Fruit fly (Drosophila melanogaster) whole organism, prepupa: ENCODE data around the gene CG10508.

Experiments
- CG15336 ChIP-seq: fragments of 200-800 bp; sonication (Bioruptor generic); IDR thresholded peaks from 2 replicates; pipeline ENCODE4 v1.3.6; 2022; ENCODE audit warnings: missing biosample characterization, missing genetic modification characterization
- CG3919 ChIP-seq: fragments of 200-800 bp; sonication (Bioruptor generic); optimal IDR thresholded peaks from 3 replicates; lab custom pipeline; 2016; ENCODE audit warnings: missing biosample characterization, missing genetic modification characterization
- CG8119 ChIP-seq: fragments of 200-800 bp; sonication (Bioruptor generic); IDR thresholded peaks from 3 replicates; pipeline ENCODE4 v1.3.6; 2022; ENCODE audit warnings: missing biosample characterization, missing genetic modification characterization
- Eip75B ChIP-seq: fragments of 200-800 bp; sonication (Bioruptor generic); optimal IDR thresholded peaks from 3 replicates; lab custom pipeline; 2016; ENCODE audit warnings: missing biosample characterization, missing genetic modification characterization
- Eip78C ChIP-seq: fragments of 200-800 bp; sonication (Bioruptor generic); peaks from one replicate; lab custom pipeline; 2016; ENCODE audit warnings: missing biosample characterization, missing genetic modification characterization
- Hr39 ChIP-seq: fragments of 200-800 bp; sonication (Bioruptor generic); optimal IDR thresholded peaks from 2 replicates; lab custom pipeline; 2016; ENCODE audit warnings: missing biosample characterization, missing genetic modification characterization
- eg ChIP-seq: fragments of 200-800 bp; sonication (Bioruptor generic); IDR thresholded peaks from 3 replicates; pipeline ENCODE4 v1.3.6; 2022; ENCODE audit warnings: missing biosample characterization, missing genetic modification characterization
- fkh ChIP-seq: fragments of 200-800 bp; sonication (Bioruptor generic); optimal IDR thresholded peaks from 3 replicates; lab custom pipeline; 2017; ENCODE audit warnings: missing biosample characterization, mild to moderate bottlenecking, missing genetic modification characterization, moderate library complexity
- svp ChIP-seq: fragments of 200-800 bp; sonication (Bioruptor generic); peaks from one replicate; lab custom pipeline; 2016; ENCODE audit warnings: missing biosample characterization, missing genetic modification characterization

Gene CG10508

dm6 chr3L:21261403-21262164 is 51.6 kb downstream of the CG10508 start:
- TF ChIP-seq CG8119 (GFP tag; lab: Robert Waterston, UW) = 0 out of 3 replicates have a peak, but pooled peaks have one; percentile 17
- TF ChIP-seq eg (GFP tag; lab: Robert Waterston, UW) = 0 out of 3 replicates have a peak, but pooled peaks have one; percentile 28
- TF ChIP-seq CG15336 = 0 out of 2 replicates have a peak, but pooled peaks have one; percentile 22
- peak; percentile 43 for TF ChIP-seq Eip78C (GFP tag; lab: Kevin White, UChicago)
- TF ChIP-seq CG3919 (GFP tag; lab: Kevin White, UChicago) = no peak
- TF ChIP-seq svp (GFP tag; lab: Kevin White, UChicago) = peak; percentile 49
- TF ChIP-seq Eip75B = peak; percentile 43
- no peak for TF ChIP-seq Hr39

dm6 chr3L:21262426-21262825 is 52.4 kb downstream of the CG10508 start:
- TF ChIP-seq eg (GFP tag; lab: Robert Waterston, UW) (no peak), fkh (GFP tag; lab: Kevin White, UChicago) (peak; percentile 28)
